Worm (Caenorhabditis elegans) whole organism, late embryonic: ENCODE measurements around the gene srh-251.
"Not testable (repeated sequence)": the region's sequence is repeated elsewhere in the genome, so short reads cannot be mapped to it uniquely, and the experiment has no call there.

ENCODE experiments used
- C38D4.7 ChIP-seq: fragments of 200-800 bp; sonication (Bioruptor generic); optimal IDR thresholded peaks from 2 replicates; lab custom pipeline; 2018; ENCODE audit warnings: mild to moderate bottlenecking, missing genetic modification characterization, moderate library complexity, missing compliant biosample characterization
- T23F11.4 ChIP-seq: fragments of 200-800 bp; sonication (Bioruptor generic); optimal IDR thresholded peaks from 2 replicates; lab custom pipeline; 2018; ENCODE audit warnings: mild to moderate bottlenecking, missing genetic modification characterization, missing compliant biosample characterization
- ahr-1 ChIP-seq: sonication (generic microtip); optimal IDR thresholded peaks from 2 replicates; lab custom pipeline; 2016; ENCODE audit warnings: missing genetic modification characterization, missing compliant biosample characterization
- ceh-14 ChIP-seq: sonication (generic microtip); optimal IDR thresholded peaks from 2 replicates; lab custom pipeline; 2016; ENCODE audit warnings: missing genotype, missing genetic modification characterization, missing compliant biosample characterization
- ceh-18 ChIP-seq: sonication (generic microtip); optimal IDR thresholded peaks from 2 replicates; lab custom pipeline; 2016; ENCODE audit warnings: missing genetic modification characterization, missing compliant biosample characterization
- ceh-19 ChIP-seq: fragments of 200-800 bp; sonication (Bioruptor generic); optimal IDR thresholded peaks from 2 replicates; lab custom pipeline; 2018; ENCODE audit warnings: mild to moderate bottlenecking, missing genetic modification characterization, missing compliant biosample characterization
- ceh-2 ChIP-seq: sonication (generic microtip); optimal IDR thresholded peaks from 2 replicates; lab custom pipeline; 2016; ENCODE audit warnings: missing genotype, missing genetic modification characterization, missing compliant biosample characterization
- ceh-45 ChIP-seq: fragments of 200-800 bp; sonication (Bioruptor generic); IDR thresholded peaks from 2 replicates; pipeline ENCODE4 v1.3.6; 2022; ENCODE audit warnings: missing genetic modification reagents, missing genetic modification characterization, missing compliant biosample characterization
- ceh-48 ChIP-seq: sonication (generic microtip); optimal IDR thresholded peaks from 2 replicates; lab custom pipeline; 2016; ENCODE audit warnings: missing genetic modification characterization, inconsistent platforms, missing compliant biosample characterization
- elt-2 ChIP-seq: sonication (generic microtip); optimal IDR thresholded peaks from 2 replicates; lab custom pipeline; 2016; ENCODE audit warnings: missing genetic modification reagents, missing genetic modification characterization, missing compliant biosample characterization
- elt-4 ChIP-seq: sonication (generic microtip); optimal IDR thresholded peaks from 2 replicates; lab custom pipeline; 2016; ENCODE audit warnings: missing genetic modification characterization, missing compliant biosample characterization
- eyg-1 ChIP-seq: sonication (generic microtip); optimal IDR thresholded peaks from 2 replicates; lab custom pipeline; 2016; ENCODE audit warnings: missing genotype, missing genetic modification characterization, missing compliant biosample characterization
- fax-1 ChIP-seq: sonication (generic microtip); optimal IDR thresholded peaks from 2 replicates; lab custom pipeline; 2016; ENCODE audit warnings: missing genotype, missing genetic modification characterization, missing compliant biosample characterization
- gmeb-2 ChIP-seq: sonication (generic microtip); optimal IDR thresholded peaks from 2 replicates; lab custom pipeline; 2016; ENCODE audit warnings: missing genetic modification characterization, inconsistent platforms, missing compliant biosample characterization
- hlh-13 ChIP-seq: fragments of 200-800 bp; sonication (Bioruptor generic); optimal IDR thresholded peaks from 2 replicates; lab custom pipeline; 2018; ENCODE audit warnings: mild to moderate bottlenecking, missing genetic modification characterization, missing compliant biosample characterization
- hlh-15 ChIP-seq: sonication (generic microtip); optimal IDR thresholded peaks from 2 replicates; lab custom pipeline; 2016; ENCODE audit warnings: missing genetic modification characterization, missing compliant biosample characterization
- hlh-30 ChIP-seq: sonication (generic microtip); optimal IDR thresholded peaks from 2 replicates; lab custom pipeline; 2017; ENCODE audit warnings: antibody characterized with exemption, missing genetic modification characterization, missing compliant biosample characterization; ENCODE audit not compliant: insufficient read depth
- lim-6 ChIP-seq: sonication (generic microtip); optimal IDR thresholded peaks from 2 replicates; lab custom pipeline; 2016; ENCODE audit warnings: missing genetic modification characterization, missing compliant biosample characterization
- lin-11 ChIP-seq: fragments of 200-800 bp; sonication (Bioruptor generic); optimal IDR thresholded peaks from 2 replicates; lab custom pipeline; 2018; ENCODE audit warnings: mild to moderate bottlenecking, missing genetic modification characterization, missing compliant biosample characterization
- nhr-232 ChIP-seq: sonication (generic microtip); optimal IDR thresholded peaks from 2 replicates; lab custom pipeline; 2016; ENCODE audit warnings: missing genetic modification characterization, missing compliant biosample characterization
- npax-4 ChIP-seq: sonication (generic microtip); optimal IDR thresholded peaks from 2 replicates; lab custom pipeline; 2016; ENCODE audit warnings: missing genetic modification characterization, missing compliant biosample characterization
- odd-2 ChIP-seq: sonication (generic microtip); optimal IDR thresholded peaks from 2 replicates; lab custom pipeline; 2017; ENCODE audit warnings: antibody characterized with exemption, mild to moderate bottlenecking, missing genetic modification characterization, missing compliant biosample characterization
- pag-3 ChIP-seq: sonication (generic microtip); optimal IDR thresholded peaks from 2 replicates; lab custom pipeline; 2016; ENCODE audit warnings: missing compliant biosample characterization, missing genetic modification characterization, borderline replicate concordance
- pha-2 ChIP-seq: sonication (generic microtip); optimal IDR thresholded peaks from 2 replicates; lab custom pipeline; 2017; ENCODE audit warnings: mild to moderate bottlenecking, missing genetic modification characterization, missing compliant biosample characterization
- pha-4 ChIP-seq: fragments of 150-350 bp; optimal IDR thresholded peaks from 2 replicates; lab custom pipeline; 2018; ENCODE audit warnings: missing biosample characterization, missing genetic modification reagents, missing genetic modification characterization
- sox-4 ChIP-seq: sonication (generic microtip); optimal IDR thresholded peaks from 2 replicates; lab custom pipeline; 2017; ENCODE audit warnings: mild to moderate bottlenecking, missing genetic modification characterization, inconsistent platforms, missing compliant biosample characterization
- syd-9 ChIP-seq: sonication (generic microtip); optimal IDR thresholded peaks from 2 replicates; lab custom pipeline; 2016; ENCODE audit warnings: mild to moderate bottlenecking, missing genetic modification characterization, moderate library complexity, missing compliant biosample characterization
- tbx-2 ChIP-seq: sonication (generic microtip); optimal IDR thresholded peaks from 2 replicates; lab custom pipeline; 2016; ENCODE audit warnings: missing genetic modification characterization, missing compliant biosample characterization
- unc-3 ChIP-seq, 2 experiments: fragments of 200-800 bp in 1 of 2; sonication (Bioruptor generic) in 1 of 2; sonication (generic microtip) in 1 of 2; conservative IDR thresholded peaks in 1 of 2; optimal IDR thresholded peaks in 1 of 2; 2 replicates each; pipeline versions ENCODE4 v1.3.6 to Lab custom; 2016 to 2022; ENCODE audit warnings: missing compliant biosample characterization in 2 of 2, missing genetic modification characterization in 2 of 2, missing genetic modification reagents in 1 of 2
- unc-42 ChIP-seq: sonication (generic microtip); optimal IDR thresholded peaks from 2 replicates; lab custom pipeline; 2016; ENCODE audit warnings: missing genotype, missing genetic modification characterization, missing compliant biosample characterization
- unc-55 ChIP-seq: sonication (generic microtip); optimal IDR thresholded peaks from 2 replicates; lab custom pipeline; 2017; ENCODE audit warnings: missing biosample characterization, missing genetic modification reagents, missing genetic modification characterization
- ztf-16 ChIP-seq: sonication (generic microtip); optimal IDR thresholded peaks from 2 replicates; lab custom pipeline; 2017; ENCODE audit warnings: missing genetic modification characterization, missing compliant biosample characterization

Gene srh-251

DNA sequence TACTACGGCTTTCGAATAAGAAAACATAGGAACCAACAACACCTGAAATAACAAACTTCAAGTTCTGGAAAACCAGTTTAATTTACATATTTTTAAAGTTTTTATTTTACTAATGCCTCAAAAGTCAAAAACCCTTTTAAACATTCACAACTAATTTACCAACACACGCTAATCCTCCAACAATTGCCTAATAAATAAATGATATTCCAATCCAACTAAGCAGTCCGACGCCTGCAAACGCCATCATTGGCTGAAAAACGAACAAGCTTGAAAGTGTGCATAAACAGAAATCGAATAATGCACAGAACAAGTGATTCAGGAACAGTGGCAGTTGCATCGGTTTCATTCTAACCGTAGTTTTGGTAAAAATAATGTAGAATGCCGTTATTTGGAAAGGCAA is 11.9 kb downstream of the srh-251 start:
- TF ChIP-seq pha-4 (tag; lab: Kevin White, UChicago) = no peak

DNA sequence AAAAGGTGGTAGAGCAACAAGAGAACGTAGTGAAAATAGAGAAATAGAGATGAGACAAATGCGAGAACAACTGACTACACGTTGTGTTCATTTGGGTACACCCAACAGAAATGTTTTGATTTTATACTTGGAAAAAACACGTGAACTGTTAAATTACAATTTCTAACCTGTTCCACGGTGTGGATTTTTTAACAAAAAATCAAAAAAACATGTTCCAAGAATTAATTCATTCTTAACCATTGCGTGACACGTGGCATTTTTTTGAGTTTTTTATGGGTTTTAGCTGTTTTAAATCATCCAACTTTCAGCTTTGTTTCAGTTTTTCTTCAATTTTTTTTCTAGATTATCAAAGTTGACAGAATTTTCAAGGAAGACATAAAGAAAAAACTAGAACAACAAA is 18.3 kb downstream of the srh-251 start, which contains the start of gene ech-1.1:
Gene ech-1.1 (minus strand): TSS at position 101 of the 400 bp plus-strand sequence.
- not testable (repeated sequence) for TF ChIP-seq ceh-19 (GFP tag; lab: Kevin White, UChicago); elt-4 (tag; lab: Kevin White, UChicago); hlh-30 (tag; lab: Kevin White, UChicago)

DNA sequence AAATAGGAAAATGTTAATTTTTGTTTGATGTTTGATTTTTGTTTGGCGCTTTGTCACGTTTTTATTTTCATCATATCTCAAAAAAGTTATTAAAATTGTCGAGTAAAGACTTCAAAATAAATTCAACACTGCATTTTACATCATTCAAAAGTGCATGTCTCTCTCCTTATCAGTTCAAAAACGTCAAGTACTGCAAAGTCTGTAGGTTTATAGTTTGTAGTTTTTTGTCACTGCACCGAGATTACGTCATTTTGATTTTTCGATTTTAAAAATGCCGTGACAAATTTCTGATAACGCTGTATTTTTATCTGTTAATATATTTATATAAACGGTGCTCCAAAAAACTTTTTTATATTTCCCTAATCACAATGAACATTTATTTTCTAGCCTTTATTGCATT is 25.1 kb downstream of the srh-251 start, which contains the start of gene C29F3.7:
Gene C29F3.7 (plus strand): TSS at position 254 of the 400 bp plus-strand sequence.
- no peak for TF ChIP-seq elt-4 (tag; lab: Kevin White, UChicago)
- TF ChIP-seq ceh-2 (tag; lab: Kevin White, UChicago) = no peak
- no peak for TF ChIP-seq unc-55 (GFP tag; lab: Kevin White, UChicago)
- TF ChIP-seq elt-2 (tag; lab: Kevin White, UChicago) = peak; percentile 62

DNA sequence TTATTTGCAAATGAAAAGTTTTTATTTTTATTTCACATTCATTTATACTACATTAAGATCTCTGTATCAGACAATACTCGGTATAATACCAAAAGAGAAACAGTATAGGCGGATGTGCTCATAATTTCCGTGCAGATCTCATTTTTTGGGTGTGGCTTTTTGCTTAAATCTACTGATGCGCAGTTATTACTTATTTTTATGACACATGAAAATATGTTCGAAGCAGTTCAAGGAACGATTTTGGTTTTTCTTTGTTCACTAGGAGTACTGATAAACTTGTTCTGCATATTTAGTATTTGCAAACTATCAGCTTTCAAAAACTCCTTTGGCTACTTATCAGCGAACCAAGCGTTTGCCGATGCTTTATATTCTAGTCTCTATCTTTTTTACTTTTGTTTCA is 27.3 kb downstream of the srh-251 start, which contains the start of gene srx-58:
Gene srx-58 (plus strand): TSS at position 301 of the 400 bp plus-strand sequence.
- TF ChIP-seq syd-9 = no peak
- no peak for TF ChIP-seq ahr-1
- no peak for TF ChIP-seq gmeb-2
- TF ChIP-seq ztf-16 (tag; lab: Kevin White, UChicago) = no peak
- TF ChIP-seq ceh-48 (tag; lab: Kevin White, UChicago) = no peak

DNA sequence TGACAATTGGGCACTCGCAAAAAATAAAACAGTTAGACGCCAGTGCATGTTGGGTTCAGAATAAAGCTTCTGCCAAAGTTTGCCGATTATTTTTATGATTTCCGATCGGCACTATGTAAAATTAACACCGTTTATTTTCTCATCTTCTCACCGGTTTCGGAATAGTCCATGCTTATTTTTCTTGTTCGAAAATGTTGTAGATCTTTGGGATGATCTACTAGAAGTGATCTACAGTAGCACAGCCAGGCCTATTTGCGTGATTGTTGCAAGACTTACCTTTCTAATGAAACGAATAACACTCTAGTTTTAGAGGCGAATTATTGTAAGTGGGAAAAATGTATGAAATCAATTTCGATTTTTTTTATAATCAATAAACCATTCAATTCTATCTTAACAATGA is 29.1 kb downstream of the srh-251 start, which contains the start of gene clec-231:
Gene clec-231 (minus strand): TSS at position 101 of the 400 bp plus-strand sequence.
- TF ChIP-seq ceh-2 (tag; lab: Kevin White, UChicago) (no peak), lin-11 (tag; lab: Kevin White, UChicago) (no peak), ceh-18 (tag; lab: Kevin White, UChicago) (no peak), ceh-19 (GFP tag; lab: Kevin White, UChicago) (no peak), C38D4.7 (GFP tag; lab: Kevin White, UChicago) (no peak), ceh-45 (GFP tag; lab: Robert Waterston, UW) (no peak), pag-3 (tag; lab: Kevin White, UChicago) (no peak), lim-6 (tag; lab: Kevin White, UChicago) (no peak), ceh-14 (tag; lab: Kevin White, UChicago) (no peak), hlh-30 (tag; lab: Kevin White, UChicago) (no peak)

DNA sequence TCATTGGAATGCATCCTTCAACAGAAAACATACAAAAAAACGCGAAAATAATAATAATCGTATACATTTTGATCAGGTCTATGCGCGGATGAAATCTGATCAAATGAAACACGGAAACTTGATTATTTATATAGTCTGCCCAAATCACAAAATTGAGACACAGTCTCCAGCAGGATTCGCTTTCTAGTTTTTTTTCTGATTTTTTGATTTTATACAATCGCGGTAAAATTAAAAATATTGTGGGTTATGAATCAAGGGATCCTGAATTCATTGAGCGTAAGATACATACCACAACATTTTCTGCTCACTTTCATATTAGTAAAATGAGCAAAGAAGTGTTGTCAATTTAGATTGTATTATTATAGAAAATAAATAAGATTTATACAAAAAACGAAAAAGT is 30.7 kb downstream of the srh-251 start, which contains the start of gene clec-230:
Gene clec-230 (minus strand): TSS at position 101 of the 400 bp plus-strand sequence.
- TF ChIP-seq odd-2 (tag; lab: Kevin White, UChicago) = no peak
- TF ChIP-seq tbx-2 = no peak
- TF ChIP-seq ztf-16 (tag; lab: Kevin White, UChicago) = no peak
- no peak for TF ChIP-seq fax-1 (tag; lab: Kevin White, UChicago)
- no peak for TF ChIP-seq unc-3 (GFP tag; conservative IDR thresholded peaks at IDR 0.05; lab: Robert Waterston, UW)
- TF ChIP-seq unc-3 (tag; optimal IDR thresholded peaks at IDR 0.05; lab: Kevin White, UChicago) = no peak
- TF ChIP-seq unc-42 (tag; lab: Kevin White, UChicago) = no peak
- TF ChIP-seq nhr-232 (tag; lab: Kevin White, UChicago) = no peak
- TF ChIP-seq T23F11.4 (GFP tag; lab: Kevin White, UChicago) = no peak
- no peak for TF ChIP-seq pha-2 (tag; lab: Kevin White, UChicago)
- no peak for TF ChIP-seq ceh-2 (tag; lab: Kevin White, UChicago)
- no peak for TF ChIP-seq npax-4 (tag; lab: Kevin White, UChicago)
- no peak for TF ChIP-seq hlh-15 (tag; lab: Kevin White, UChicago)
- no peak for TF ChIP-seq eyg-1 (tag; lab: Kevin White, UChicago)
- no peak for TF ChIP-seq sox-4 (tag; lab: Kevin White, UChicago)
- TF ChIP-seq hlh-13 = no peak
